Fruit fly (Drosophila melanogaster) whole organism, prepupa: Measurements from ENCODE around the gene Cp16.

Experiments
- Blimp-1 ChIP-seq: fragments of 200-800 bp; sonication (Bioruptor generic); optimal IDR thresholded peaks from 3 replicates; lab custom pipeline; 2017; ENCODE audit warnings: missing biosample characterization, missing genetic modification characterization, mild to moderate bottlenecking, moderate library complexity, missing genetic modification reagents
- CG10669 ChIP-seq: fragments of 200-800 bp; sonication (Bioruptor generic); optimal IDR thresholded peaks from 3 replicates; lab custom pipeline; 2018; ENCODE audit warnings: missing biosample characterization, mild to moderate bottlenecking, missing genetic modification characterization, moderate library complexity
- CG11294 ChIP-seq: fragments of 200-800 bp; sonication (Bioruptor generic); IDR thresholded peaks from 2 replicates; pipeline ENCODE4 v1.3.6; 2022; ENCODE audit warnings: missing biosample characterization, missing genetic modification characterization
- CG11762 ChIP-seq: fragments of 200-800 bp; sonication (Bioruptor generic); optimal IDR thresholded peaks from 3 replicates; lab custom pipeline; 2016; ENCODE audit warnings: missing biosample characterization, missing genetic modification characterization; ENCODE audit not compliant: insufficient read depth
- CG1621 ChIP-seq: fragments of 200-800 bp; sonication (Bioruptor generic); optimal IDR thresholded peaks from 3 replicates; lab custom pipeline; 2018; ENCODE audit warnings: missing biosample characterization, mild to moderate bottlenecking, missing genetic modification characterization
- CG16779 ChIP-seq: fragments of 200-800 bp; sonication (Bioruptor generic); optimal IDR thresholded peaks from 3 replicates; lab custom pipeline; 2017; ENCODE audit warnings: missing biosample characterization, mild to moderate bottlenecking, missing genetic modification characterization
- CG6276 ChIP-seq: fragments of 200-800 bp; sonication (Bioruptor generic); optimal IDR thresholded peaks from 2 replicates; lab custom pipeline; 2017; ENCODE audit warnings: missing biosample characterization, mild to moderate bottlenecking, missing genetic modification characterization
- CG6854 ChIP-seq: fragments of 200-800 bp; sonication (Bioruptor generic); optimal IDR thresholded peaks from 2 replicates; lab custom pipeline; 2017; ENCODE audit warnings: missing biosample characterization, mild to moderate bottlenecking, missing genetic modification characterization
- CG8119 ChIP-seq: fragments of 200-800 bp; sonication (Bioruptor generic); IDR thresholded peaks from 3 replicates; pipeline ENCODE4 v1.3.6; 2022; ENCODE audit warnings: missing biosample characterization, missing genetic modification characterization
- CG8319 ChIP-seq: fragments of 200-800 bp; sonication (Bioruptor generic); optimal IDR thresholded peaks from 3 replicates; lab custom pipeline; 2016; ENCODE audit warnings: missing biosample characterization, missing genetic modification characterization
- CG8632 ChIP-seq: fragments of 200-800 bp; sonication (Bioruptor generic); optimal IDR thresholded peaks from 3 replicates; lab custom pipeline; 2016; ENCODE audit warnings: missing biosample characterization, missing genetic modification characterization
- Eip75B ChIP-seq: fragments of 200-800 bp; sonication (Bioruptor generic); optimal IDR thresholded peaks from 3 replicates; lab custom pipeline; 2016; ENCODE audit warnings: missing biosample characterization, missing genetic modification characterization
- Eip78C ChIP-seq: fragments of 200-800 bp; sonication (Bioruptor generic); peaks from one replicate; lab custom pipeline; 2016; ENCODE audit warnings: missing biosample characterization, missing genetic modification characterization
- Gug ChIP-seq: fragments of 200-800 bp; sonication (Bioruptor generic); IDR thresholded peaks from 2 replicates; pipeline ENCODE4 v1.3.6; 2022; ENCODE audit warnings: missing biosample characterization, missing genetic modification characterization
- Hr39 ChIP-seq: fragments of 200-800 bp; sonication (Bioruptor generic); optimal IDR thresholded peaks from 2 replicates; lab custom pipeline; 2016; ENCODE audit warnings: missing biosample characterization, missing genetic modification characterization
- Hr4 ChIP-seq: fragments of 200-800 bp; sonication (Bioruptor generic); optimal IDR thresholded peaks from 3 replicates; lab custom pipeline; 2016; ENCODE audit warnings: missing biosample characterization, missing genetic modification characterization
- Lpt ChIP-seq: fragments of 200-800 bp; sonication (Bioruptor generic); optimal IDR thresholded peaks from 3 replicates; lab custom pipeline; 2016; ENCODE audit warnings: missing biosample characterization, missing genetic modification characterization
- Smox ChIP-seq: fragments of 200-800 bp; sonication (Bioruptor generic); optimal IDR thresholded peaks from 3 replicates; lab custom pipeline; 2016; ENCODE audit warnings: missing biosample characterization, missing genetic modification characterization
- Sox102F ChIP-seq: fragments of 200-800 bp; sonication (Bioruptor generic); optimal IDR thresholded peaks from 2 replicates; lab custom pipeline; 2016; ENCODE audit warnings: missing biosample characterization, mild to moderate bottlenecking, missing genetic modification characterization
- Sox14 ChIP-seq: fragments of 200-800 bp; sonication (Bioruptor generic); optimal IDR thresholded peaks from 3 replicates; lab custom pipeline; 2016; ENCODE audit warnings: missing biosample characterization, missing genetic modification characterization
- achi ChIP-seq: fragments of 200-800 bp; sonication (Bioruptor generic); optimal IDR thresholded peaks from 3 replicates; lab custom pipeline; 2016; ENCODE audit warnings: missing biosample characterization, missing genetic modification characterization
- cyc ChIP-seq: fragments of 200-800 bp; sonication (Bioruptor generic); optimal IDR thresholded peaks from 3 replicates; lab custom pipeline; 2016; ENCODE audit warnings: missing biosample characterization, missing genetic modification characterization
- dac ChIP-seq: fragments of 200-800 bp; sonication (Bioruptor generic); optimal IDR thresholded peaks from 2 replicates; lab custom pipeline; 2017; ENCODE audit warnings: missing biosample characterization, mild to moderate bottlenecking, missing genetic modification characterization
- dsx ChIP-seq: fragments of 200-800 bp; optimal IDR thresholded peaks from 3 replicates; lab custom pipeline; 2019; ENCODE audit warnings: missing biosample characterization, mild to moderate bottlenecking, missing genetic modification characterization, moderate library complexity; ENCODE audit not compliant: poor library complexity, severe bottlenecking
- esn ChIP-seq: fragments of 200-800 bp; sonication (Bioruptor generic); optimal IDR thresholded peaks from 2 replicates; lab custom pipeline; 2016; ENCODE audit warnings: missing biosample characterization, mild to moderate bottlenecking, missing genetic modification characterization, moderate library complexity
- fd85E ChIP-seq: fragments of 200-800 bp; sonication (Bioruptor generic); optimal IDR thresholded peaks from 3 replicates; lab custom pipeline; 2016; ENCODE audit warnings: missing biosample characterization, missing genetic modification characterization
- fkh ChIP-seq: fragments of 200-800 bp; sonication (Bioruptor generic); optimal IDR thresholded peaks from 3 replicates; lab custom pipeline; 2017; ENCODE audit warnings: missing biosample characterization, mild to moderate bottlenecking, missing genetic modification characterization, moderate library complexity
- net ChIP-seq: fragments of 200-800 bp; sonication (Bioruptor generic); optimal IDR thresholded peaks from 3 replicates; lab custom pipeline; 2016; ENCODE audit warnings: missing biosample characterization, missing genetic modification characterization
- pdm3 ChIP-seq: fragments of 200-800 bp; sonication (Bioruptor generic); optimal IDR thresholded peaks from 3 replicates; lab custom pipeline; 2016; ENCODE audit warnings: missing biosample characterization, missing genetic modification characterization
- ss ChIP-seq, 2 experiments: fragments of 200-800 bp; sonication (Bioruptor generic); optimal IDR thresholded peaks; 2 replicates in 1 of 2; 3 replicates in 1 of 2; lab custom pipeline; 2017 to 2018; ENCODE audit warnings: mild to moderate bottlenecking in 2 of 2, missing biosample characterization in 2 of 2, missing genetic modification characterization in 2 of 2, moderate library complexity in 1 of 2
- svp ChIP-seq: fragments of 200-800 bp; sonication (Bioruptor generic); peaks from one replicate; lab custom pipeline; 2016; ENCODE audit warnings: missing biosample characterization, missing genetic modification characterization
- topi ChIP-seq: fragments of 200-800 bp; sonication (Bioruptor generic); optimal IDR thresholded peaks from 3 replicates; lab custom pipeline; 2016; ENCODE audit warnings: missing biosample characterization, missing genetic modification characterization
- vri ChIP-seq: fragments of 200-800 bp; sonication (Bioruptor generic); optimal IDR thresholded peaks from 3 replicates; lab custom pipeline; 2016; ENCODE audit warnings: missing biosample characterization, mild to moderate bottlenecking, missing genetic modification characterization

Gene Cp16

DNA sequence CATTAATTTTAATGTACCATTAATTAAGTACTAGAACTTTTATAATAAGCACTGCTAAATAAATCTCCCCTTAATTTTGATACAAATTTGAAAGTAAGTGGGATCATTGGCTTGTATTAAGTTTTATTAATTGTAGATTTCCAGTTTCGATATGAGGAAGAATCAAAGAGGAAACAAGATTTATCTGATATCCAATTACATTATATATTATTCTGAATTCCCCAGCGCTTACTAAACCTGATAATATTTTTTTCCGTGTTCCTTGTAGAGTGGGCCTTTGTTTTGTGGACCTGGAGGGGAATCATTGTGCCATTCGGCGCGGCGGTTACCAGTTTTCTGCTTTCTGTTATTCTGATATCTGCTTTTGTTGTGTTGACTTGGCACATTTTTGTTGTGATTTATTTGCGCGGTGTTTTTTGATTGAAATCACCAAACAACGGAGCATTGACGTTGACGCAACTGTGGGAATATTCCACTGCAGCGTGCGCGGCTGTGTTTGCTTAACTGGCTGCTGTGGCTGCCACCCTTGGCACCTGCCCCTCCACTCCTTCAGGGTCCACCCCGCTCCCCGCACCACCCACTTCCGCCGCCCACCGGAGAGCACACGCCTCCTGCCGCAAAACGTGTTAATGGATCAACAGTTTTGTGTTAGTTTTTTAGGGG, 47.2 kb upstream of the Cp16 start (continued):
- TF ChIP-seq CG8632 (GFP tag; lab: Kevin White, UChicago): peak; percentile 36
- peak; percentile 1 for TF ChIP-seq topi (GFP tag; lab: Kevin White, UChicago)
- TF ChIP-seq Eip75B: no peak
- TF ChIP-seq Smox (GFP tag; lab: Kevin White, UChicago): peak; percentile 66
- TF ChIP-seq net (GFP tag; lab: Kevin White, UChicago): peak; percentile 15
- no peak for TF ChIP-seq dsx
- peak; percentile 12 for TF ChIP-seq Hr4 (GFP tag; lab: Kevin White, UChicago)
- TF ChIP-seq CG16779 (tag; lab: Kevin White, UChicago): no peak

DNA sequence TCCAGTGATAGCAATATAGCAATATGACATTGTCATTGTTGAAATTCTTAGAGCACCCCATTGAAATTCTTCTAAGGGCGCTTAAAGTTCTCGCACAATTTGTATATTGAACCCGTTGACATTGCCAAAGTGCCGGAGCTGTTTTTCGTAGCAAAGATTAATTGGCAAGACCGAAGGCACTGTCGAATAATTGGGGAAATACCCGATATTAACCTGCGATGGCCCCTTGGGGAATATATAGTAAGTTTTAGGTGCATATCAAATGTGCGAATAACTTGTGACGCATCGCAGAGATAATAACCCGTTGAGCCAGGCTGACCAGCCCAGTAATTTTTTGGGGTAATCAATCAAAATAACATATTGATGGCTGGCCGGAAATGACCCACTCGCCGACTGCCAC, 45.1 kb upstream of the Cp16 start:
- TF ChIP-seq pdm3 (GFP tag; lab: Kevin White, UChicago) (no peak), dac (GFP tag; lab: Kevin White, UChicago) (no peak), CG1621 (tag; lab: Kevin White, UChicago) (no peak), fd85E (GFP tag; lab: Kevin White, UChicago) (no peak), CG8119 (GFP tag; lab: Robert Waterston, UW) (no peak), Sox102F (no peak), CG11762 (GFP tag; lab: Kevin White, UChicago) (no peak), Hr39 (no peak), cyc (GFP tag; lab: Kevin White, UChicago) (no peak), Blimp-1 (no peak), Sox14 (GFP tag; lab: Kevin White, UChicago) (no peak), vri (GFP tag; lab: Kevin White, UChicago) (no peak), Eip75B (no peak)

DNA sequence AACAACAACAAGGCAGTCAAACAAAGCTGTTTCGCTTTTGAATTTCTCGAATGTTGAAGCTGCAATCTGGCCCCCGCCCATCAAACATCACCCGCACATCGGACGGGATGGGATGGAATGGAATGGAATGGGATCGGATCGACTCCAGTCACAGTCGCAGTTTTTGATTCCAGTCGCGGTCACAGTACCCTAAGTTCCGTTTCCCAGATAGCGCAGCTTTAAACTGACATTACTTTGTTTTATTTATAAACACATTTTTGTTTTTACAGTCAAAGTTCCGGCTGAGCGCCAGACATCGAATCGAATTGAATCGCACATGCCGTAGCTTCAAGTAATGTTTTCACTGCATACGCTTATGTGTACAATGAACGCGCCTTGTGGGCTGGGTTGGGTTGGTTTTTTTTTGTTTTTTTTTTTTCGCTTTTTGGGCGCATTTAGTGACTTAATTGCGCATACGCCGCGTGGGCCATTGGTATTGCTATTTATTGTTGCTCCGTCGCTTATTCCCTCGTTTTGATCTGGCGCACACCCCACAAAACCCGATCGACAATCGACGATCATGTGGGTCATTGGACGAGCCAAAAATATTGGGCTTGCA, 43.0 kb upstream of the Cp16 start:
- TF ChIP-seq CG8632 (GFP tag; lab: Kevin White, UChicago) (peak; percentile 13), Lpt (GFP tag; lab: Kevin White, UChicago) (no peak), fkh (GFP tag; lab: Kevin White, UChicago) (peak; percentile 39), Smox (GFP tag; lab: Kevin White, UChicago) (no peak), vri (GFP tag; lab: Kevin White, UChicago) (peak; percentile 68), ss (GFP tag; optimal IDR thresholded peaks at IDR 0.05; lab: Kevin White, UChicago) (peak in 1 of 2 experiments; percentile 16), CG6854 (GFP tag; lab: Kevin White, UChicago) (peak; percentile 0), Hr39 (no peak), Gug (no peak), svp (peak; percentile 87), CG6276 (GFP tag; lab: Kevin White, UChicago) (no peak), esn (GFP tag; lab: Kevin White, UChicago) (peak; percentile 9), Sox102F (peak; percentile 20), achi (GFP tag; lab: Kevin White, UChicago) (no peak), Eip78C (GFP tag; lab: Kevin White, UChicago) (peak; percentile 67), CG16779 (tag; lab: Kevin White, UChicago) (no peak)

DNA sequence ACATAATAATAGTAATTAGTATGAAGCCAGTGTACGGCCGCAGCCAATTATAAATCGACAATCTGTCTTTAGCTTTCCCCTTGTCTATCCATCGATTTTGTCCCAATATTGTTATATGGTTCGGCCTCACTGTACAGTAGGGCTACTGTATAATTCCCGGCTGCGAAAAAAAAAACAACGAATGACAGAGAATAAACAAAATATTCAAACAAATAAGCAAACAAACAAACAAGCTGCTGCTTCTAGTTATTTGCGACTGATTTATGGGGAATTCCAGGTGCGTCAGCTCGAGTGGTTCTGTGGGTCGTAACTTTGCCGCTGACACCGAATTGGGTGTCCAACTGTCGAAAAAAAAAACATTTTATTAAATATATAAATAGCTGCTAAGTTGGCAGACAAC, 42.1 kb upstream of the Cp16 start:
- TF ChIP-seq svp: peak; percentile 11
- no peak for TF ChIP-seq cyc (GFP tag; lab: Kevin White, UChicago)
- TF ChIP-seq CG1621 (tag; lab: Kevin White, UChicago): no peak
- peak; percentile 96 for TF ChIP-seq fkh (GFP tag; lab: Kevin White, UChicago)
- no peak for TF ChIP-seq CG11294 (GFP tag; lab: Robert Waterston, UW)
- TF ChIP-seq CG8632 (GFP tag; lab: Kevin White, UChicago): no peak
- no peak for TF ChIP-seq pdm3 (GFP tag; lab: Kevin White, UChicago)
- TF ChIP-seq CG8319: no peak
- peak; percentile 43 for TF ChIP-seq Eip78C (GFP tag; lab: Kevin White, UChicago)
- no peak for TF ChIP-seq dac (GFP tag; lab: Kevin White, UChicago)
- TF ChIP-seq CG10669 (GFP tag; lab: Kevin White, UChicago): no peak
- no peak for TF ChIP-seq dsx
- TF ChIP-seq Sox14 (GFP tag; lab: Kevin White, UChicago): no peak
